Worm (Caenorhabditis elegans) whole organism, midembryonic: Measurements from ENCODE around the gene C13C4.7.

ENCODE experiments used
- T22C8.4 ChIP-seq: fragments of 200-800 bp; sonication (Bioruptor generic); IDR thresholded peaks from 2 replicates; pipeline ENCODE4 v1.3.6; 2022; ENCODE audit warnings: missing genetic modification characterization, missing compliant biosample characterization
- flt-1 ChIP-seq: fragments of 200-800 bp; sonication (Bioruptor generic); IDR thresholded peaks from 2 replicates; pipeline ENCODE4 v1.3.6; 2022; ENCODE audit warnings: missing genetic modification characterization, missing compliant biosample characterization
- klf-2 ChIP-seq: fragments of 200-800 bp; sonication (Bioruptor generic); conservative IDR thresholded peaks from 2 replicates; pipeline ENCODE4 v1.3.6; 2022; ENCODE audit warnings: missing genetic modification reagents, missing genetic modification characterization, missing compliant biosample characterization
- med-1 ChIP-seq: sonication (generic microtip); optimal IDR thresholded peaks from 2 replicates; lab custom pipeline; 2017; ENCODE audit warnings: missing genetic modification characterization, mild to moderate bottlenecking, missing compliant biosample characterization, antibody characterized with exemption, missing genetic modification reagents; ENCODE audit not compliant: insufficient read depth
- ref-1 ChIP-seq: fragments of 200-800 bp; sonication (Bioruptor generic); conservative IDR thresholded peaks from 2 replicates; pipeline ENCODE4 v1.3.6; 2022; ENCODE audit warnings: missing genetic modification reagents, missing genetic modification characterization, missing compliant biosample characterization
- tab-1 ChIP-seq: fragments of 200-800 bp; sonication (Bioruptor generic); IDR thresholded peaks from 2 replicates; pipeline ENCODE4 v1.3.6; 2022; ENCODE audit warnings: missing genetic modification characterization, missing compliant biosample characterization
- ztf-23 ChIP-seq: fragments of 200-800 bp; sonication (Bioruptor generic); IDR thresholded peaks from 2 replicates; pipeline ENCODE4 v1.3.6; 2022; ENCODE audit warnings: missing genetic modification reagents, missing genetic modification characterization, missing compliant biosample characterization
- ztf-29 ChIP-seq: fragments of 200-800 bp; sonication (Bioruptor generic); IDR thresholded peaks from 2 replicates; pipeline ENCODE4 v1.3.6; 2022; ENCODE audit warnings: missing genetic modification reagents, missing genetic modification characterization, missing compliant biosample characterization

ce11 chrV:12074886-12075285 is 45.4 kb downstream of the C13C4.7 start, which contains the start of gene R07B7.6:
- TF ChIP-seq tab-1 (no peak), med-1 (GFP tag; lab: Kevin White, UChicago) (no peak), ztf-29 (no peak), ref-1 (no peak), klf-2 (GFP tag; lab: Robert Waterston, UW) (no peak), ztf-23 (GFP tag; lab: Robert Waterston, UW) (no peak), T22C8.4 (no peak), flt-1 (GFP tag; lab: Robert Waterston, UW) (no peak)
